Worm (Caenorhabditis elegans) whole organism, L4/young adult: ENCODE data around the gene ugt-12.

Source experiments
- W03F9.2 ChIP-seq: fragments of 150-350 bp; optimal IDR thresholded peaks from 2 replicates; lab custom pipeline; 2014; ENCODE audit warnings: missing biosample characterization, missing genetic modification characterization
- dao-5 ChIP-seq: sonication (generic microtip); optimal IDR thresholded peaks from 2 replicates; lab custom pipeline; 2016; ENCODE audit warnings: missing genotype, missing genetic modification characterization, moderate library complexity, missing compliant biosample characterization
- him-1 ChIP-seq: sonication (generic microtip); optimal IDR thresholded peaks from 2 replicates; lab custom pipeline; 2016; ENCODE audit warnings: missing genotype, missing genetic modification reagents, missing genetic modification characterization, missing compliant biosample characterization

Gene ugt-12

DNA sequence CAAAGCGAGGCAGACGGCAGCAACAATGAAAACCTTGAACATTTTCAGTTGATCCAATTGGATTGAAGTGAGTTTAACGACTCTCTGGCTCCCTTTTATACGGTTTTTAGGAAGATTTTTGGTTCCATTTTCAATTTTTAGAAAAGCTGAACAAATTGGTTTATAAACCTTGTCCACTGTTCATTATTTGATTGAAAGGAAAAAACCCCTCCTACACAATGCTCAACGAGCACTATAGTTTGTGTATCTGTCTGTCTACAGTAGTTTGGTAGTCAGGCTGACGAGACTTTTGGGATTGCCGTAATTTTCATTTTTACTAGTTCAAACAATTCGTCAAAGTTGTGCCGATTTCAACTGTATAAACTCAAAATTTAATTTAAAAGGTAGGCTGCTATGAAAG, 10.2 kb downstream of the ugt-12 start, which contains the start of gene T19H12.15:
Gene T19H12.15 (minus strand): TSS at position 101 of the 400 bp plus-strand sequence.
- TF ChIP-seq dao-5 (tag; lab: Kevin White, UChicago) (no peak), him-1 (tag; lab: Kevin White, UChicago) (no peak), W03F9.2 (tag; lab: Kevin White, UChicago) (no peak)

DNA sequence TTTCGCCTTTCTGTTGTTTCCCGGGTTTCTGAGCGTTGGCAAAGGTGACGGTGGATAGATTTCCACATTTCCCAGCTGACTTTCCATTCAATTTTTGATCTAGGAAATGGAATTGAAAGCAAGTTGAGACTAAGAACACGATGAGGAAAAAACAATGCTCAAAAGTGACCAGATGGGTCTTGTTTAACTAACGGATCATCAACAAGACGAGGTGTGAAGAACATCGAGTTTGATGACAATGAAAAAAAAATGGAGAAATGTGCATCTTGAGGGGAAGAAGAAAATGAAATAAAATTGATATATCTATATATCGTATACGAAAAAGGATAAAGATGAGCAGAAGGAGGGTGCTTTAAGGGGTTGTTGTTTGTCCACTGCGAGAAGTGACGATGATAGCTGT, 11.8 kb downstream of the ugt-12 start, which contains the start of gene T19H12.6:
Gene T19H12.6 (minus strand): TSS at position 101 of the 400 bp plus-strand sequence.
- TF ChIP-seq him-1 (tag; lab: Kevin White, UChicago), result no peak
- no peak for TF ChIP-seq W03F9.2 (tag; lab: Kevin White, UChicago)
- TF ChIP-seq dao-5 (tag; lab: Kevin White, UChicago), result no peak

DNA sequence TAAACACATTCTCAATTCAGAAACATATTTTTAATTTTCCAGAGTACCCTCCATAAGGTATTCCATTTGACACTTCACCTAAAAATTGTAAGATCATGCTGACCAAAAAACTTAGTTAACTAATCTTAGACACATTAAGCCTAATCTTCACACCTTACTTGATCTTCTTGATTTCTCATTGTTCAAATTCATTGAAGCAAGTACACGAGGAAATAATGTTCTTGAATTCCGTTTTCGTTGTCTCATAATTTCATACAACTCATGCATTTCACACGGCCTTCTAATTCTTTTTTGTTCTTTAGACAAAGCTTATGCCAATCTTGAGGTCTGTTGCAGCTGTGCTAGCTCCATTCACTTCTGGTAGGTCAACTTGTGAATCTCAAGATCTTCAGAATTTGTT, 17.4 kb downstream of the ugt-12 start, which contains the start of gene srd-33:
Gene srd-33 (plus strand): TSS at position 301 of the 400 bp plus-strand sequence.
- TF ChIP-seq W03F9.2 (tag; lab: Kevin White, UChicago) (no peak), dao-5 (tag; lab: Kevin White, UChicago) (no peak), him-1 (tag; lab: Kevin White, UChicago) (no peak)

DNA sequence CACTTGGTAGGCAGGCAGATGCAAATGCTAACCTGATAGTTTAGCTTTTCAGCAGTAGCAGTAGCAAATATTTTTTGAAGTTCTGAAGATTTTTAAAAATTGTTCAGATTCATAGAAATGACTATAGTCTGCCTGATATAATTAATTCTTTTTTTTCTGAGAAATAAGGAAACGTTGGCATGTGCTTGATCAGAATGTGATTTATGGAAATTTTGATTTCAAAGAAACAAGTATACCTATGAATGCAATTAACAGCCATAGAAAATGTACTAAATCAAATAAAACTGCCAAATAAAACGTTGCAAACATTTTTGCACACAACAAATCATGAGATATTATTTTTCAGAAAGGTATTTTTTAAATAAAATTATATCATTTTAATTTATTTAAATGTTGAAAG, 18.8 kb downstream of the ugt-12 start:
- no peak for TF ChIP-seq him-1 (tag; lab: Kevin White, UChicago)
- TF ChIP-seq W03F9.2 (tag; lab: Kevin White, UChicago), result no peak
- TF ChIP-seq dao-5 (tag; lab: Kevin White, UChicago), result no peak

DNA sequence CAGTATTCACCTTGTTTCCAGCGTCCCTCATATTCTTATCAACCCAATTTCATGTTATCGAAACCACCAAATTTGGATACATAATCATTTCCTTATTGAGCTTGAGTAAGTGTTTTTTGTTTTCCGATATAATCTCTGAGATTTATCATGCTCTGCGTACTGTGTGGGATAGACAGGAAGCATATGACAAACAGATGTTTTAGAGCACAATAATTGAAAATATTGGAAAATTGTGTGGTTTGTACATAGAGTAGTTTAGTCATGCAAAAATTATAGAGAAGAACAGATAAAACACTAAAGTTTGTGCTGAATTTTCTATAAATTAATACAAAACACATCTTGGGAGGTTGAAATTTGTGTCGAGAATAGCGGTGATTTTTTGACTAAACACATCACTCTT, 20.7 kb downstream of the ugt-12 start:
- TF ChIP-seq him-1 (tag; lab: Kevin White, UChicago), result no peak
- no peak for TF ChIP-seq W03F9.2 (tag; lab: Kevin White, UChicago)
- no peak for TF ChIP-seq dao-5 (tag; lab: Kevin White, UChicago)

DNA sequence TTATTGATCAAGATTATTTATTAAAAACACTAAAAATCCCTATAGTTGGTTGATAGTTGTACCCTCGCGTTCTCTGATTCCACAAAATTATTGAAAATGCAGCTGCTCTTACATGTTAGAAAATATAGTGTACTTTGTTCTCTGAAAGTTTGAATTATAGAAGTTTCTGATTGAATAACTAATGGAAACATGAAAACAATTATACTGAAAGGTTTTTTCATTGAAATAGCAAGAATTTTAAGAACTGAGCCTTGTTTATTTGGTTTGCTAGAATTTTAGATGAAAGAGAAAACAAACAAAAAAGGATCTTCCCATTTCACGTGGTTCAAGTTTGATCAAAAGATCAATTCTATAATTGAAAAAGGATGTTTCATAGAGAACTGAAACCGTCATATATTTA, 21.9 kb downstream of the ugt-12 start:
- TF ChIP-seq him-1 (tag; lab: Kevin White, UChicago) (no peak), W03F9.2 (tag; lab: Kevin White, UChicago) (no peak), dao-5 (tag; lab: Kevin White, UChicago) (no peak)

DNA sequence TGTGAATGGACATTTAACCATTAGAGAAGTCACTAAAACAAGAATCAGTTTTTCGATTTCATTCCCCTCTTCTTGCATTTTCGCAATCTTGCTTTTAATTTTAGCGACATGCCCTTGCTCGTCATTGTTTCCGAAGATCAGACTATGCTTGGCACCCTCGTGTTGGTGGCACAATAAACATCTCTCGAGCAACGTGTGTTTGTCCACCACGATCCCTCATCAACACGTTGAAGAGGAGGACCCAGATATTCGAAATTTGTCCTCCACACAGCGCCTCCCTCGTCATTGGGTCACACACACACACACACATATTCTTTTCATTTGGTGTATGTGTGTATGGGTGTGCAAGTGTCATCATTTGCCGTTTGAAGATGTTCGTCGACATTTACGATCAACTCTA, 24.1 kb downstream of the ugt-12 start, which contains the start of gene srd-32:
Gene srd-32 (plus strand): TSS at position 301 of the 400 bp plus-strand sequence.
- TF ChIP-seq dao-5 (tag; lab: Kevin White, UChicago), result no peak

DNA sequence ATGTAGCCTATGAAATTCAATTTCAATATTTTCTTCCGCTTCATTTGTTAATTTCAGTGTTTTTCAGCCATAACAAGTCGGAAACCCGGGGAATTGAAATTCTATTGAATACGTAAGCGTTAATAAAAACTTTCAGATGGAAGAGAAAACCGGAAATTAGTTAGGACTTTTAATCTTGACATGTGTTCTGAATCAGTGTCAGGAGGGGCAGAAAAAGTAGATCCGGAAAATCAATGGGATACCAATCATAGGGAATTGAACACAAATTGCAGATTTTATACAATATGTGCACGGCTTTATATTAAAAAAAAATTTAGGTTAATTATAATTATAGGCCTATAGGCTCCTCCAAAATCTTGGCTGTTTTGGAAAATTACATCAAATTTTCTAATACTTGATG, 25.1 kb downstream of the ugt-12 start:
- TF ChIP-seq him-1 (tag; lab: Kevin White, UChicago), result no peak
- no peak for TF ChIP-seq W03F9.2 (tag; lab: Kevin White, UChicago)
- no peak for TF ChIP-seq dao-5 (tag; lab: Kevin White, UChicago)

DNA sequence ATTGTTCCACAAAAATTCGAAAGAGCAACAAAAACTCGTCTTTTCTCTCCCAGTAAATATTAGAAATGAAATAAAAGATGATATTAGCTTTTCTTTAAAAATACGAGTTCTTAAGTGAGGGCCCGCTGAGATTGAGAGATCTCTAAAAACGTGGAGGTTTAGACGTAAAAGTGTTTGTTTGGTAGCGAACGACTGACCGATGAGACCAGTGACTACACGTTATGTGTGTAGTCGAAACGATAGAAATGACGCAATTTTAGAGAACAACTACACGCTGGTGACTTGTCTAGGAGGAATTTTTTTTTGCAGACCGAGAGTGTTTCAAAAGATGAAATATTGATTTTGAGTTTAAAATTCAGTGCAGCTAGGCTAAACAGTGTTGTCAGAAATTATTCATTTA, 26.7 kb downstream of the ugt-12 start, which contains the start of gene C37H5.13:
Gene C37H5.13 (minus strand): TSS at position 229 of the 400 bp plus-strand sequence.
- TF ChIP-seq W03F9.2 (tag; lab: Kevin White, UChicago) (no peak), him-1 (tag; lab: Kevin White, UChicago) (no peak), dao-5 (tag; lab: Kevin White, UChicago) (no peak)

DNA sequence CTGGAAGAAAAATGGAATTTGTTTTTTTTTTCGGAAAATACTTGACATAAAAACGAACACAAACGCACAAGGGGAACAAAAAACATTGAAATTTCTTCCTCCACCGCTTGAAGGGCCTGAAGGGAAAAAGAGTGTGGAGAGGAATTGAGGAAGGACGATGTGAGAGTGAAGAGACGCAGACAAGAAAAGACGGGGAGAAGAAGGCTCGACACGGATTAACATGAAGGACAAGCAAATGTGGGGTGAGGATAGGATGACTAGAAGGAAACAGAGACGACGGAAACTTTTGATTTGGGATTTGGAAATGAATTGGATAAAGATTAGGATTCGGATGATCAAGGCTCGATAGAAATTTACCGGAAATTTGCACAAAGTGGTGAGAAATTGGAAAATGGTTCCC, 28.9 kb downstream of the ugt-12 start:
- TF ChIP-seq dao-5 (tag; lab: Kevin White, UChicago) (no peak), him-1 (tag; lab: Kevin White, UChicago) (no peak), W03F9.2 (tag; lab: Kevin White, UChicago) (no peak)

DNA sequence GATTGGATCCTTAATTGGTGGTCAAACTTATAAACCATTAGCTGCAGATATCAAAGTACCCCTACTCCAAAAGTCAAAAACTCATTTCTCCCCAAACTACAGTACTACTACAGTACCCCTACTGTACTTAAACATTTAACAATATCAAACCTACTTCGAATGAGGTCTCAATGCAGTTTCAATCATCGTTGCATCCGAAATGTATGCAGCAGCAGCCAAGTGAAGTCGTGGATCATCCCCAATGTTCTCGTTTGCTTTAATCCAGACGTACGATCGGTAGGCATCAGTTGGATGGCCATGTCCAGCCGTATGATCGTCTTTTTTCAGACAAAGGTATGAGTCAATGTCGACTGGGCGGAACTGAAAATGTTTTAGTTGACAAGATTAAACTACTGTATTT, 31.9 kb downstream of the ugt-12 start:
- TF ChIP-seq him-1 (tag; lab: Kevin White, UChicago), result no peak
- TF ChIP-seq dao-5 (tag; lab: Kevin White, UChicago), result no peak
- TF ChIP-seq W03F9.2 (tag; lab: Kevin White, UChicago), result no peak

DNA sequence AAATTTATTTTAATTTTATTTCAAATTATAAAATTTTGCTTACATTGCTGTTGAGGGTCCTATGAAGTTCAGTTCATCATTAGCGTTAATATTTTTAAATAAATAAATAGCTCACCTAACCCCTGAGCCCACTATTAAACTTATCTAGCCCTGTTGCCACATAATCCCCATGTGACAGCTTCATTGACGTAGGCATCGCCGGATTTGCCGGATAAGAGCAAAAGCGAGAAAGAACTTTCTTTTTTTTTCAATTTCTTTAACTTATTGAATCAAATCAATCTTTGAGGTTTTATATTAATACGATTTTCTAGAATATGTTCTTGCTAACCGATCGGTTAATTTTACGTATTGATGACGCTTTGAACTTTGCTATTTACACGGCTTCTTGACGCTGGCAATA, 37.5 kb downstream of the ugt-12 start:
- TF ChIP-seq him-1 (tag; lab: Kevin White, UChicago) (no peak), dao-5 (tag; lab: Kevin White, UChicago) (no peak), W03F9.2 (tag; lab: Kevin White, UChicago) (no peak)

DNA sequence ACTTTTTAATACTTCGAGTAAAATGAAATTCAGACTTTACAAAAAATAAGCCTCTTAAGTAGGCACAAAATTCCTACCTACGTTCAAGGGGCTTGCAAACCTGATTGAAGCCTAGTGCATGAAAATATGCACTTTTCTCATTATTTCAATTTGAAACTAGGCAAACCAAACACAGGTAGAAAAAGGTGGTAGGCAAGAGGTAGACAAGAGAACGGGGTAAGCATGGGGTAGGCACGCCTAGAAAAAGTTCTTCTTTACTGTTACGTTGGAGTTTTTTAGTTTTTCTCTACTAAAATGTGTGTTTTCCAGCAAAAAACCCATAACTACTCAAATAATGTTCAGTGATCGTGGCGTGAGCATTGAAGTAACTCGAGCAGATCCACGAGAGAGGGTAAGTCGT, 38.3 kb downstream of the ugt-12 start, which contains the start of gene nex-4:
Gene nex-4 (plus strand): TSS at position 301 of the 400 bp plus-strand sequence.
- TF ChIP-seq W03F9.2 (tag; lab: Kevin White, UChicago) (no peak), him-1 (tag; lab: Kevin White, UChicago) (no peak), dao-5 (tag; lab: Kevin White, UChicago) (no peak)

DNA sequence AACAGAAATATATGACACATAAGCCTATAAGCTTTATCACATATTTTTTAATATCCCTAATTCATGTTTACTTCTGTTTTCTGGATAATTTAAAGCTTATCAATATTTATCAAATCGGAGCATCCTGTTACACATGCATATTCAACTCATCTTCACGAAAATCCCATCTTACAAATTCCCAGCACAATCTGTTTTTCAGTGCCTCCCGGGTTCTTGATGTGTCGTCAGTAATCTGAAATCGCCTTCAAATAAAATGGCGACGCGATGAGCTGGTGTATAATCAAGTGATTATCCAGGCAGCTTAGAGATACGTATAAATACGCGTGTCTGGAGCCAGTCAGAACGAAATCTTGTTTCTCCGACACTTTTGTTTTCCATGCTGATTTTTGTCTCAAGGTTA, 39.0 kb downstream of the ugt-12 start:
- TF ChIP-seq W03F9.2 (tag; lab: Kevin White, UChicago), result no peak
- no peak for TF ChIP-seq him-1 (tag; lab: Kevin White, UChicago)
- no peak for TF ChIP-seq dao-5 (tag; lab: Kevin White, UChicago)
